Worm (Caenorhabditis elegans): Measurements from ENCODE around the gene sto-4.

The sto-4 gene

DNA sequence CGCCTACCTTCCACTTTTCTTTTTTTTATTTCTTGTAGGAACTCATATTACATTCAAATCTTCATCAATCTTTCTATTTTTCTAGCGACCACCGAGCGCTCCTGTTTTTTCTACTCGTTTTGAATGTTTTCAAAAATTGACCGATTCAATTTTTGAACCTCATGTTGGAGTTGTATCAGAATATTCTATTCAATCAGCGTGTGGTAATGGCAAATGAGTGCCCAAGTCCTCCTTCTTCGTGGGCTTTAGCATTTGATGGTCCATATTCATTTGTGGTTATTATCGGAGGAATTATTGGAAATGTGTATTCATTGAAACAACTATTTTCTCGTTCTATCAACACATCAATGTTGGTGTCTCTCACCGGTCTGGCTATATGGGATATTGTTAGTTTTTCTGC is 26.5 kb upstream of the sto-4 start, which contains the start of gene F52D10.4:
F52D10.4 (plus strand) TSS at position 84 of the 400 bp plus-strand sequence.
- TF ChIP-seq lin-38 (GFP tag; IDR thresholded peaks at IDR 0.05) (no peak), ceh-20 (GFP tag; IDR thresholded peaks at IDR 0.05) (no peak), hlh-11 (tag; optimal IDR thresholded peaks at IDR 0.05) (no peak), nhr-28 (tag; optimal IDR thresholded peaks at IDR 0.05) (no peak), unc-62 (GFP tag; optimal IDR thresholded peaks at IDR 0.05 in 1 of 2) (peak in 1 of 2 experiments; percentile 62), unc-62 (tag; optimal IDR thresholded peaks at IDR 0.05) (no peak), duxl-1 (tag; optimal IDR thresholded peaks at IDR 0.05; ENCODE audit: poor library complexity) (no peak)

DNA sequence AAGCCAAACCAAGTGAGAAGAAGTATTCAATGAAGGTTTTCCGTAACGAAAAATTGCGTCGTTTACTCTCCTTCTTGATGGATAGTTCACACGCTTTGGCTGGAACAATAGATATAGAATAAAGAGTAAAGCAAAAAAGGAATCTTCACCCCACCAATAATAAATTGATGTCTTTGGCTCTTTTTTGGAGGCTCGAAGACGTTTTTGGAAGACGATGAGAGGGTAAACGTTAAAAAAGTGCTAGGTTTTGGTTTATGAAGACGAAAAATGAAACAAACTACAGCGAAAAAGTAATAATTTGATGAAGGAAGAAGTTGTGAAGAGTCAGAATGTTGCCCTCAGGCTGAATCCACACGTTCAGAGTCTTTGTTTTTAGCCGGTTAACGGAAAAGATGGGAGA is 21.9 kb upstream of the sto-4 start, which contains the start of gene sto-3:
sto-3 (minus strand) TSS at position 101 of the 400 bp plus-strand sequence.
- TF ChIP-seq pha-4 (GFP tag; IDR thresholded peaks at IDR 0.05) (no peak), pha-4 (tag; optimal IDR thresholded peaks at IDR 0.05) (no peak), mxl-3 (GFP tag; optimal IDR thresholded peaks at IDR 0.05) (no peak), zfp-2 (tag; optimal IDR thresholded peaks at IDR 0.05) (no peak), ztf-11 (tag; optimal IDR thresholded peaks at IDR 0.05) (no peak), hlh-30 (tag; optimal IDR thresholded peaks at IDR 0.05; ENCODE audit: insufficient read depth) (no peak), lin-29 (GFP tag; IDR thresholded peaks at IDR 0.05) (no peak), nhr-25 (tag; optimal IDR thresholded peaks at IDR 0.05; ENCODE audit: borderline replicate concordance, insufficient read depth) (no peak)

DNA sequence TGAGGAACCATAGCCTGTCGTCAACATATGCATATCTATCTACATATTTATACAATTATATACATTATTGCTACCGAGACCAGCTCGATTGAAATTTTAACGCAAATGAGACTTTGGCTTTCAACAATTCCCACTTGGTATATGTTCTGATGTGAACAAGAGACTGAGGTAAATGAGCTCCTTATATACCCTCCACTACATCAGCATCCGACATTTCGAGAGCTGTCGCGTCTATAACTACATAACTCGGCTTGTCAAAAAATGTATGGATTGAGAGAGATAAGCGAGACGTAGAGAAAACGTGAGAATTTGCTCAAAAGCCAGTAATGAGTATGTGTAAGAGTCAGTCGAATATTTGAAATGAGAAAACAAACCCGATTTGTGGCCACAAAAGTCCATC is 20.5 kb upstream of the sto-4 start:
- TF ChIP-seq fkh-10 (GFP tag; optimal IDR thresholded peaks at IDR 0.05) (no peak), egl-43 (GFP tag; IDR thresholded peaks at IDR 0.05) (no peak), mdt-29 (GFP tag; IDR thresholded peaks at IDR 0.05) (no peak), pha-4 (GFP tag; IDR thresholded peaks at IDR 0.05) (no peak), pha-4 (tag; optimal IDR thresholded peaks at IDR 0.05) (no peak), hlh-30 (tag; optimal IDR thresholded peaks at IDR 0.05; ENCODE audit: insufficient read depth) (no peak), skn-1 (tag; optimal IDR thresholded peaks at IDR 0.05) (no peak), T20F7.1 (GFP tag; optimal IDR thresholded peaks at IDR 0.05) (no peak), aha-1 (tag) (no peak), F44E2.7 (GFP tag; IDR thresholded peaks at IDR 0.05) (no peak), dmd-6 (GFP tag; IDR thresholded peaks at IDR 0.05) (no peak), hmg-1.1 (GFP tag; IDR thresholded peaks at IDR 0.05) (no peak), aly-2 (tag; optimal IDR thresholded peaks at IDR 0.05) (no peak), spr-3 (GFP tag; optimal IDR thresholded peaks at IDR 0.05) (no peak), lin-15B (tag; optimal IDR thresholded peaks at IDR 0.05) (no peak), lir-3 (tag; optimal IDR thresholded peaks at IDR 0.05) (no peak)

DNA sequence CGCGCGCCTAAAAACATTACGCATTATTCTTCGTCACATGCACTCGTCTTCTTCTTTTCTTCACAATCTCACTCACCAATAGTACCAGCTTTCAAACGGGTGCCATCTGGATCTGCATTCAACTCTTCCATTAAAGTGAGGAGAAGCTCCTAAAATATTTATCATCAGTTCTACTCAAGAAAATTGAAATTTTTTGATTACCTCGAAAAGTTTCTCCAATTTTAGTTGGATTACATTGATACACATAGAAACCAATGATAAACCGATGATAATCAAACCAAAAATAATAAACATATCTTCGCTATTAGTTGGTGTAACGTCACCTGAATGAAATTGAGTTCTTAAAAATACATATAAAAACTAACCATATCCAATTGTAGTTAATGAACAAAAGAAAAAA is 19.3 kb upstream of the sto-4 start:
- no peak for TF ChIP-seq pha-4 (GFP tag; IDR thresholded peaks at IDR 0.05)
- TF ChIP-seq pha-4 (tag; optimal IDR thresholded peaks at IDR 0.05) = no peak
- TF ChIP-seq aha-1 (tag) = peak; percentile 91

DNA sequence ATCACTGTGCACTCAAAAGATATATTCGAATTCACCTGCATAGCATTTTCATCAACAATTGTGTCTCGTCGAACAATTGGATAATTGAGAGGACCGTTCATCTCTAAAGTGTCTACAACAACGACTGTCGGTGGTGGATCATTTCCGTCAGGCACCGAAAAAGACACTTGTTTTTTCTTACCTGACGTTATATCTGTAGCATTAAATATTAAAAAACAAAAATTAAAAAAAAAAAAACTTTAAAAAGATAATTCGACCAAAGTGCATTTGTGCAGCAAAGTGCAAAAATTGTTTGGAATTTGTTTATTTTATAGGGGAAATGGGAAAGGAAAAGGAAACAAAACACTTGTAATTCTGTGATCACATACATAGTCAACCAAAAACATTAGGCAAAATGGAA is 16.9 kb upstream of the sto-4 start, which contains the start of gene twk-44:
twk-44 (minus strand) TSS at position 101 of the 400 bp plus-strand sequence.
- TF ChIP-seq hif-1 (tag; optimal IDR thresholded peaks at IDR 0.05) (no peak), unc-62 (GFP tag; optimal IDR thresholded peaks at IDR 0.05 in 1 of 2) (peak in 1 of 2 experiments; percentile 9), unc-62 (tag; optimal IDR thresholded peaks at IDR 0.05) (no peak), F44E2.7 (GFP tag; IDR thresholded peaks at IDR 0.05) (no peak), lir-3 (tag; optimal IDR thresholded peaks at IDR 0.05) (no peak), nhr-41 (GFP tag; IDR thresholded peaks at IDR 0.05) (no peak), ceh-44 (GFP tag; IDR thresholded peaks at IDR 0.05) (no peak), sdz-12 (GFP tag; optimal IDR thresholded peaks at IDR 0.05) (no peak), F37D6.2 (tag; optimal IDR thresholded peaks at IDR 0.05) (no peak)

Measured in whole organism, L4 larva.